Fruit fly (Drosophila melanogaster): Measurements from ENCODE around the gene RhoGAP16F.
A peak's percentile ranks its signal among the peaks of the same experiment; 100 is the strongest.

Gene RhoGAP16F

DNA sequence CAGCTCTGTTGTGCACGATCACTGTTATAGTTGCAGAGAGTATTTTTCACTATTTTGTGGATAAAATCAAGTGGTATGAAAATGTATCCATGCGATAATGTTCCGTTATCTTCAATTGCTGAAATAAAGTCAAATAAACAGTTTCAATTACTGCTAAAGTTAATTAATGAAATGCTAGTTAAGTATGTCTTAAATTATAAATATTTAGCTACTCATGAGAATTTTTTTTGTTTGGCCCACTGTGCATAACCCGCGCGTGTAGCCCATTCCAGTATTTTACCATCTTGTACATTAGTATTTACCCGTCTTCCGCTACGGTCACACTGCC is 7.5 kb upstream of the RhoGAP16F start, which contains the start of gene Ada3 (continued):
- peak; percentile 52 for TF ChIP-seq CG10654 (GFP tag; optimal IDR thresholded peaks at IDR 0.05)
- peak; percentile 76 for TF ChIP-seq CG18599 (GFP tag; optimal IDR thresholded peaks at IDR 0.05)
- TF ChIP-seq pb (GFP tag; optimal IDR thresholded peaks at IDR 0.05) = peak; percentile 40
- TF ChIP-seq CG2199 (GFP tag; IDR thresholded peaks at IDR 0.05) = no peak
- TF ChIP-seq CG42726 (GFP tag; IDR thresholded peaks at IDR 0.05; ENCODE audit: partially characterized antibody) = no peak
- peak; percentile 70 for TF ChIP-seq az2 (GFP tag; optimal IDR thresholded peaks at IDR 0.05)
- TF ChIP-seq CG3726 (GFP tag; IDR thresholded peaks at IDR 0.05) = no peak
- TF ChIP-seq hbn (GFP tag; IDR thresholded peaks at IDR 0.05; ENCODE audit: partially characterized antibody) = no peak
- TF ChIP-seq CG3065 (GFP tag; optimal IDR thresholded peaks at IDR 0.05) = no peak
- peak; percentile 79 for TF ChIP-seq Xbp1 (GFP tag; optimal IDR thresholded peaks at IDR 0.05)
- TF ChIP-seq Nf-YB (GFP tag; optimal IDR thresholded peaks at IDR 0.05) = peak; percentile 16
- no peak for TF ChIP-seq tna (GFP tag; IDR thresholded peaks at IDR 0.05; ENCODE audit: partially characterized antibody)
- TF ChIP-seq C15 (GFP tag; IDR thresholded peaks at IDR 0.05) = peak; percentile 52; the same call in 1 of the 3 replicates
- peak; percentile 88 for TF ChIP-seq CG12659 (GFP tag; optimal IDR thresholded peaks at IDR 0.05)
- TF ChIP-seq exex (tag; optimal IDR thresholded peaks at IDR 0.05) = peak; percentile 13
- TF ChIP-seq CG17385 (GFP tag; optimal IDR thresholded peaks at IDR 0.05) = peak; percentile 57
- TF ChIP-seq Mrtf (GFP tag; IDR thresholded peaks at IDR 0.05) = 0 out of 3 replicates have a peak, but pooled peaks have one; percentile 61
- peak; percentile 46 for TF ChIP-seq CG11085 (GFP tag; IDR thresholded peaks at IDR 0.05)
- TF ChIP-seq ewg (GFP tag; optimal IDR thresholded peaks at IDR 0.05) = peak; percentile 58
- peak; percentile 84 for TF ChIP-seq Sin3A (optimal IDR thresholded peaks at IDR 0.05)
- no peak for TF ChIP-seq nerfin-2 (GFP tag; IDR thresholded peaks at IDR 0.05; ENCODE audit: partially characterized antibody)
- TF ChIP-seq toy (GFP tag; IDR thresholded peaks at IDR 0.05) = 0 out of 2 replicates have a peak, but pooled peaks have one; percentile 35
- no peak for TF ChIP-seq CkIIα-i1 (GFP tag; IDR thresholded peaks at IDR 0.05)
- TF ChIP-seq CG17912 (GFP tag; optimal IDR thresholded peaks at IDR 0.05) = no peak
- TF ChIP-seq her (GFP tag; optimal IDR thresholded peaks at IDR 0.05) = no peak
- peak; percentile 68 for TF ChIP-seq Xrp1 (GFP tag; IDR thresholded peaks at IDR 0.05)
- peak; percentile 53 for TF ChIP-seq CG33213 (GFP tag; optimal IDR thresholded peaks at IDR 0.05)
- TF ChIP-seq dmrt11E (tag; optimal IDR thresholded peaks at IDR 0.05) = peak; percentile 59
- TF ChIP-seq Hr39 (optimal IDR thresholded peaks at IDR 0.05) = no peak
- peak; percentile 57 for TF ChIP-seq twi (tag; optimal IDR thresholded peaks at IDR 0.05)
- peak; percentile 65 for TF ChIP-seq PHDP (tag; optimal IDR thresholded peaks at IDR 0.05)
- TF ChIP-seq sc (optimal IDR thresholded peaks at IDR 0.05) = no peak
- peak; percentile 28 for TF ChIP-seq sc (GFP tag; optimal IDR thresholded peaks at IDR 0.05)
- peak; percentile 36 for TF ChIP-seq Usf (GFP tag; optimal IDR thresholded peaks at IDR 0.05)
- peak; percentile 43; the same call in 1 of the 3 replicates for TF ChIP-seq CG2889 (GFP tag; IDR thresholded peaks at IDR 0.05)
- TF ChIP-seq so (GFP tag; IDR thresholded peaks at IDR 0.05) = peak; percentile 50; the same call in 1 of the 3 replicates
- TF ChIP-seq vfl (GFP tag; optimal IDR thresholded peaks at IDR 0.05) = peak; percentile 65
- TF ChIP-seq sisA (GFP tag; IDR thresholded peaks at IDR 0.05) = peak; percentile 67
- TF ChIP-seq Stat92E (GFP tag; optimal IDR thresholded peaks at IDR 0.05) = no peak
- TF ChIP-seq Adf1 (GFP tag; IDR thresholded peaks at IDR 0.05) = 0 out of 2 replicates have a peak, but pooled peaks have one; percentile 15
- peak; percentile 40; the same call in 1 of the 3 replicates for TF ChIP-seq H15 (GFP tag; IDR thresholded peaks at IDR 0.05)
- TF ChIP-seq CG34376 (GFP tag; optimal IDR thresholded peaks at IDR 0.05) = peak; percentile 39
- TF ChIP-seq Sox100B (GFP tag; optimal IDR thresholded peaks at IDR 0.05) = peak; percentile 71
- peak; percentile 34 for TF ChIP-seq CG13123 (GFP tag; optimal IDR thresholded peaks at IDR 0.05)
- TF ChIP-seq NFAT (GFP tag; IDR thresholded peaks at IDR 0.05) = peak; percentile 75
- TF ChIP-seq Antp (GFP tag; optimal IDR thresholded peaks at IDR 0.05) = peak; percentile 65
- no peak for TF ChIP-seq Eip74EF (GFP tag; optimal IDR thresholded peaks at IDR 0.05)
- TF ChIP-seq pum (GFP tag; optimal IDR thresholded peaks at IDR 0.05) = peak; percentile 71
- TF ChIP-seq br (optimal IDR thresholded peaks at IDR 0.05) = no peak
- no peak for TF ChIP-seq aop (GFP tag; IDR thresholded peaks at IDR 0.05)
- peak; percentile 68 for TF ChIP-seq MBD-R2 (GFP tag; IDR thresholded peaks at IDR 0.05)
- peak; percentile 40; the same call in 1 of the 3 replicates for TF ChIP-seq B-H1 (GFP tag; IDR thresholded peaks at IDR 0.05)

Measured in whole organism, embryonic.